Worm (Caenorhabditis elegans): ENCODE data around the gene srbc-60.

DNA sequence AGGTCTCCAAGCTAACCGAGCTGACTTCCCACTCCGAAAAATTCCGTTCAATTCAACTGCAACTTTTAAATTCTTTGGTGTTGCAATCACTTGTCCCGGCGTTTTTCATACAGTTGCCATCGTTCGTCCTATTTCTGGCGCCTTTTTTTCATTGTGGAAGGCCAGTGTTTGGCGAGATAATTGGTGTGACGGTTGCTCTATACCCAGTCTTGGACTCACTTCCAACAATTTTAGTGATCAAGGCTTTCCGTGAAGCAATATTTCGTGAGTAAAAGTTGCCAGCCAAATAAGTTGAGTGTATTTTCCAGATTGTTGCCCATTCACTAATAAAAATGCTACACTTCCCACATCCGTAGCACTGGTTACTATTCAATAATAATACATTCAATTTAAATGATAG is 7.9 kb upstream of the srbc-60 start:
- TF ChIP-seq ama-1 (optimal IDR thresholded peaks at IDR 0.05) (no peak), sea-1 (GFP tag; conservative IDR thresholded peaks at IDR 0.05) (no peak), tbx-11 (GFP tag; IDR thresholded peaks at IDR 0.05) (no peak), F13C5.2 (tag; optimal IDR thresholded peaks at IDR 0.05) (no peak), scrt-1 (GFP tag; IDR thresholded peaks at IDR 0.05) (no peak), hmbx-1 (tag; optimal IDR thresholded peaks at IDR 0.05) (no peak), hmg-4 (GFP tag; optimal IDR thresholded peaks at IDR 0.05) (no peak), flt-1 (GFP tag; IDR thresholded peaks at IDR 0.05) (no peak)
